Worm (Caenorhabditis elegans): ENCODE data around the gene F09B12.5.
A peak's percentile ranks its signal among the peaks of the same experiment; 100 is the strongest.

The F09B12.5 gene

DNA sequence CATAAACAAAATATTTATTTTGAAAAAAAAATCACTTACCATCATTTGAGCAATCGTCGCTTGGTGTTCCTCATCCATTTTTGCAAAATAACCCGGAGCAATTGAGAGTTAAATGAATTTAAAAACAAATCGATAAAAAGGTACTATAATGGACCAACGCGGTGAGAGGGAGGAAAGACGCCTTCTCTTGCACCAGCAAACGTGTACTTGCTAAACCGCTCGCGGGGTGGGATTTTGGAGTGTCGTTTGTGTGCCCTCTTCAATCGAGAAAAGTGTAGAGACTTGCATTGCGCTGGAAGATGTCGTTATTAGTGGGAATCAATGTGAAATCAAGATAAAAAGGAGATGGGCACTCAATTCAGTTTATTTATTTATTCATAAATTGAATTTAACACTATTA lies 700 bp upstream of the F09B12.5 start, which contains the start of gene H40L08.1 (continued):
- TF ChIP-seq zag-1 (tag; optimal IDR thresholded peaks at IDR 0.05) (no peak), unc-39 (tag; optimal IDR thresholded peaks at IDR 0.05) (no peak), mab-5 (tag; optimal IDR thresholded peaks at IDR 0.05) (no peak)

DNA sequence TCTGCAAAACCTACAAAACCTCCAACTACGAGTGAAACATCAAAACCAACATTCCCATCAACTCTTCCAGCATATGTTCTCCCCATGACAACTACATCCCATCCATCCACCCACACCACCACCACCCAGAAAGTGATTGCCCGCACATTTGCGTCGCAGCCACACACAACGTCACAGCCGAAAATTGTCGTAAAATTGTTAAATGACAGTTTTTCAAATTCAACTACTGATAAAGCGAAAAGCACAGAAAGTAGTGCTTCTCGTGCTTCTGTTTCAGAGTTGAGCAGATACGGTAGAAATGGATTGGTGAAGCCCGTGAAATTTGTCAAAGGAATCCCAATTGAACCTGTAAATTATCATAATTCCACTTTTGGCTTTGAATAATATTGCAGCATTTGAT lies 3.3 kb downstream of the F09B12.5 start:
- TF ChIP-seq alr-1 (tag; optimal IDR thresholded peaks at IDR 0.05) (no peak), snpc-4 (tag; optimal IDR thresholded peaks at IDR 0.05) (no peak), R02D3.7 (tag; optimal IDR thresholded peaks at IDR 0.05) (no peak), ceh-82 (tag; optimal IDR thresholded peaks at IDR 0.05) (no peak), nhr-237 (tag; optimal IDR thresholded peaks at IDR 0.05) (no peak), gmeb-1 (tag; optimal IDR thresholded peaks at IDR 0.05) (no peak), lsy-2 (tag; optimal IDR thresholded peaks at IDR 0.05) (no peak), unc-55 (GFP tag; optimal IDR thresholded peaks at IDR 0.05) (no peak), lin-11 (tag; optimal IDR thresholded peaks at IDR 0.05) (no peak)

- TF ChIP-seq mdl-1 (tag; optimal IDR thresholded peaks at IDR 0.05) (no peak), F13H6.1 (tag; optimal IDR thresholded peaks at IDR 0.05) (no peak), crh-2 (tag; optimal IDR thresholded peaks at IDR 0.05) (peak; percentile 8), egl-27 (tag; optimal IDR thresholded peaks at IDR 0.05) (no peak), mbf-1 (tag; optimal IDR thresholded peaks at IDR 0.05) (no peak), ceh-16 (tag; optimal IDR thresholded peaks at IDR 0.05) (no peak), nhr-25 (tag; optimal IDR thresholded peaks at IDR 0.05) (no peak), fos-1 (tag; optimal IDR thresholded peaks at IDR 0.05) (peak; percentile 71), lin-39 (tag; optimal IDR thresholded peaks at IDR 0.05) (no peak), sem-4 (tag; optimal IDR thresholded peaks at IDR 0.05) (no peak), R02D3.7 (tag; optimal IDR thresholded peaks at IDR 0.05) (no peak), nhr-129 (tag; optimal IDR thresholded peaks at IDR 0.05) (no peak), lsy-2 (tag; optimal IDR thresholded peaks at IDR 0.05) (no peak), sma-9 (GFP tag; optimal IDR thresholded peaks at IDR 0.05) (peak; percentile 16), sma-9 (tag; optimal IDR thresholded peaks at IDR 0.05) (no peak), lin-11 (tag; optimal IDR thresholded peaks at IDR 0.05) (no peak), snpc-4 (tag; optimal IDR thresholded peaks at IDR 0.05) (no peak), mab-5 (tag; optimal IDR thresholded peaks at IDR 0.05) (no peak), elt-1 (tag; optimal IDR thresholded peaks at IDR 0.05) (no peak)
These were observed 4.6 kb downstream of the F09B12.5 start, which contains the start of gene flr-4 for ce11 chrX:15089123-15089522. flr-4 (plus strand) TSS chrX:15089397.

DNA sequence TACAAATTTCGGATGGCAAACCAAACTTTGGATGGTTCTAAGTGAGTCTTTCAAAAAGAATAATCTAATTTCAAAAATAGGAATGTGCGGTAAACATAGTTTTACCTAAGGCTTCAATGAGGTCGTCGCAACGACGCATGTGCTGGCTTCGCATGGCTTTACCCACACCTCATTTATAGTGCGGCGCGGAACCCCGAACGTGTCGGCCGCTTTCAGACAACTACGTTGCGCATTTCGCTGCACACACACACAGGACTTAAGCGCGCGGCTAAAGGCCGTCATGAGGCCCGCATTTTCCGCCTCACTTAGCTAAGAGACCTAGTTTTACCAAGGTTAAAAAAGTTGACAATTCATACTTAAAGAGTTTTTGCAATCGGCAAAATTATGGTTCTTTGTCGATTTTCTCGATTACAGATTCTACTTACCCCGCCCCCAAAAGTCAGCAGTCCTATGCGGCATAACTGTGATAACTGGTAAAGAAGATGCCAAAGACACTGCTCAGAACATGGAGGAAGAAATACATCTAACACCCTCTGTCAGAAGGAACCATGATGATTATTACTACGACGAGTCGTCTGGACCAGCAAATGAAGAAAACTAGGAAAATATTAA lies 8.4 kb downstream of the F09B12.5 start:
- TF ChIP-seq snpc-4 (tag; optimal IDR thresholded peaks at IDR 0.05) (peak; percentile 75), crh-2 (tag; optimal IDR thresholded peaks at IDR 0.05) (no peak)

ce11 chrX:15094973-15095372 lies 10.5 kb downstream of the F09B12.5 start, which contains the start of gene F09B12.7:
F09B12.7 (minus strand) TSS chrX:15095073.
- no peak for TF ChIP-seq unc-55 (GFP tag; optimal IDR thresholded peaks at IDR 0.05)
- TF ChIP-seq lin-11 (tag; optimal IDR thresholded peaks at IDR 0.05): no peak
- TF ChIP-seq crh-2 (tag; optimal IDR thresholded peaks at IDR 0.05): no peak
- no peak for TF ChIP-seq elt-1 (tag; optimal IDR thresholded peaks at IDR 0.05)
- no peak for TF ChIP-seq skn-1 (tag; optimal IDR thresholded peaks at IDR 0.05)
- no peak for TF ChIP-seq F13H6.1 (tag; optimal IDR thresholded peaks at IDR 0.05)
- no peak for TF ChIP-seq sma-9 (GFP tag; optimal IDR thresholded peaks at IDR 0.05)
- TF ChIP-seq sma-9 (tag; optimal IDR thresholded peaks at IDR 0.05): no peak
- no peak for TF ChIP-seq mdl-1 (tag; optimal IDR thresholded peaks at IDR 0.05)
- no peak for TF ChIP-seq ceh-82 (tag; optimal IDR thresholded peaks at IDR 0.05)
- no peak for TF ChIP-seq mbf-1 (tag; optimal IDR thresholded peaks at IDR 0.05)
- TF ChIP-seq nhr-129 (tag; optimal IDR thresholded peaks at IDR 0.05): no peak
- TF ChIP-seq ztf-1 (GFP tag; conservative IDR thresholded peaks at IDR 0.05): no peak
- TF ChIP-seq ZK546.5 (tag; optimal IDR thresholded peaks at IDR 0.05): no peak
- no peak for TF ChIP-seq aly-2 (tag; optimal IDR thresholded peaks at IDR 0.05)
- TF ChIP-seq nhr-6 (tag; optimal IDR thresholded peaks at IDR 0.05): no peak
- TF ChIP-seq Y55F3AM.14 (GFP tag; optimal IDR thresholded peaks at IDR 0.05): no peak
- TF ChIP-seq mab-5 (tag; optimal IDR thresholded peaks at IDR 0.05): no peak

ce11 chrX:15096277-15096676 lies 11.8 kb downstream of the F09B12.5 start:
- TF ChIP-seq egl-27 (tag; optimal IDR thresholded peaks at IDR 0.05) (no peak), fos-1 (tag; optimal IDR thresholded peaks at IDR 0.05) (peak; percentile 30), mbf-1 (tag; optimal IDR thresholded peaks at IDR 0.05) (no peak)

Data from whole organism, L2 larva.